Worm (Caenorhabditis elegans) whole organism, L1 larva: ENCODE measurements around the gene vps-11.

ENCODE experiments used
- C04F5.9 ChIP-seq: sonication (generic microtip); optimal IDR thresholded peaks from 2 replicates; lab custom pipeline; 2016; ENCODE audit warnings: missing genetic modification characterization, missing compliant biosample characterization
- C34B4.2 ChIP-seq: sonication (generic microtip); optimal IDR thresholded peaks from 2 replicates; lab custom pipeline; 2017; ENCODE audit warnings: mild to moderate bottlenecking, missing genetic modification characterization, missing compliant biosample characterization
- F16B12.6 ChIP-seq: fragments of 150-350 bp; optimal IDR thresholded peaks from 2 replicates; lab custom pipeline; 2014; ENCODE audit warnings: missing biosample characterization, missing genetic modification characterization
- Y116A8C.19 ChIP-seq: sonication (generic microtip); optimal IDR thresholded peaks from 2 replicates; lab custom pipeline; 2016; ENCODE audit warnings: missing compliant biosample characterization, missing genetic modification characterization, borderline replicate concordance
- alr-1 ChIP-seq: fragments of 200-800 bp; sonication (Bioruptor generic); optimal IDR thresholded peaks from 2 replicates; lab custom pipeline; 2018; ENCODE audit warnings: borderline replicate concordance, mild to moderate bottlenecking, missing genetic modification characterization, missing compliant biosample characterization
- aly-2 ChIP-seq: fragments of 150-350 bp; optimal IDR thresholded peaks from 2 replicates; lab custom pipeline; 2014; ENCODE audit warnings: missing biosample characterization, missing genetic modification characterization
- ama-1 ChIP-seq: fragments of 150-350 bp; optimal IDR thresholded peaks from 2 replicates; lab custom pipeline; 2014
- ceh-63 ChIP-seq: fragments of 200-800 bp; sonication (Bioruptor generic); optimal IDR thresholded peaks from 2 replicates; lab custom pipeline; 2018; ENCODE audit warnings: mild to moderate bottlenecking, missing genetic modification characterization, missing compliant biosample characterization
- ceh-8 ChIP-seq: fragments of 200-800 bp; sonication (Bioruptor generic); optimal IDR thresholded peaks from 2 replicates; lab custom pipeline; 2018; ENCODE audit warnings: mild to moderate bottlenecking, missing genetic modification characterization, moderate library complexity, missing compliant biosample characterization
- ceh-82 ChIP-seq, 3 experiments: fragments of 150-350 bp in 1 of 3; sonication (generic microtip) in 2 of 3; optimal IDR thresholded peaks; 2 replicates each; lab custom pipeline; 2014 to 2017; ENCODE audit warnings: missing biosample characterization in 3 of 3, missing genetic modification characterization in 3 of 3
- ceh-88 ChIP-seq: fragments of 200-800 bp; sonication (Bioruptor generic); IDR thresholded peaks from 2 replicates; pipeline ENCODE4 v1.3.6; 2022; ENCODE audit warnings: missing genetic modification characterization, missing compliant biosample characterization
- ceh-90 ChIP-seq: sonication (generic microtip); optimal IDR thresholded peaks from 2 replicates; lab custom pipeline; 2016; ENCODE audit warnings: missing genetic modification characterization, missing compliant biosample characterization
- ces-1 ChIP-seq: fragments of 150-350 bp; optimal IDR thresholded peaks from 2 replicates; lab custom pipeline; 2014; ENCODE audit warnings: missing biosample characterization, missing genetic modification reagents, missing genetic modification characterization
- dsc-1 ChIP-seq: sonication (generic microtip); optimal IDR thresholded peaks from 2 replicates; lab custom pipeline; 2016; ENCODE audit warnings: mild to moderate bottlenecking, missing genetic modification characterization, missing compliant biosample characterization
- efl-1 ChIP-seq, 4 experiments: fragments of 150-350 bp; optimal IDR thresholded peaks in 3 of 4; peaks in 1 of 4; 1 replicate in 1 of 4; 2 replicates in 3 of 4; lab custom pipeline; 2014; ENCODE audit warnings: missing biosample characterization in 2 of 4, missing genetic modification characterization in 2 of 4, missing genetic modification reagents in 2 of 4
- egl-27 ChIP-seq, 2 experiments: fragments of 150-350 bp in 1 of 2; sonication (generic microtip); optimal IDR thresholded peaks; 3 replicates each; lab custom pipeline; 2017 to 2018; ENCODE audit warnings: missing biosample characterization in 2 of 2, missing genetic modification characterization in 2 of 2, missing genetic modification reagents in 2 of 2
- elt-2 ChIP-seq: sonication (generic microtip); optimal IDR thresholded peaks from 2 replicates; lab custom pipeline; 2016; ENCODE audit warnings: missing genetic modification characterization, mild to moderate bottlenecking, inconsistent platforms, missing compliant biosample characterization, missing genetic modification reagents
- fkh-4 ChIP-seq: sonication (generic microtip); optimal IDR thresholded peaks from 2 replicates; lab custom pipeline; 2016; ENCODE audit warnings: missing compliant biosample characterization, missing genetic modification characterization, borderline replicate concordance
- fkh-8 ChIP-seq: sonication (generic microtip); optimal IDR thresholded peaks from 2 replicates; lab custom pipeline; 2016; ENCODE audit warnings: mild to moderate bottlenecking, missing genetic modification characterization, missing compliant biosample characterization
- hlh-17 ChIP-seq: fragments of 200-800 bp; sonication (Bioruptor generic); optimal IDR thresholded peaks from 2 replicates; lab custom pipeline; 2018; ENCODE audit warnings: missing genetic modification characterization, mild to moderate bottlenecking, missing compliant biosample characterization, moderate library complexity, borderline replicate concordance
- hpl-2 ChIP-seq: fragments of 150-350 bp; optimal IDR thresholded peaks from 2 replicates; lab custom pipeline; 2014; ENCODE audit warnings: missing biosample characterization, missing genetic modification reagents, missing genetic modification characterization
- jun-1 ChIP-seq: fragments of 150-350 bp; optimal IDR thresholded peaks from 2 replicates; lab custom pipeline; 2014; ENCODE audit warnings: missing biosample characterization, missing genetic modification reagents, missing genetic modification characterization
- lin-13 ChIP-seq: fragments of 150-350 bp; optimal IDR thresholded peaks from 2 replicates; lab custom pipeline; 2014; ENCODE audit warnings: missing biosample characterization, missing genetic modification reagents, missing genetic modification characterization
- lin-14 ChIP-seq: fragments of 200-800 bp; sonication (Bioruptor generic); optimal IDR thresholded peaks from 2 replicates; lab custom pipeline; 2018; ENCODE audit warnings: mild to moderate bottlenecking, missing genetic modification characterization, moderate library complexity, missing compliant biosample characterization
- lin-35 ChIP-seq, 2 experiments: fragments of 150-350 bp; optimal IDR thresholded peaks; 2 replicates each; lab custom pipeline; 2014; ENCODE audit warnings: missing biosample characterization in 2 of 2, missing genetic modification characterization in 2 of 2, missing genetic modification reagents in 2 of 2
- lsy-2 ChIP-seq, 2 experiments: fragments of 150-350 bp; optimal IDR thresholded peaks; 2 replicates each; lab custom pipeline; 2014; ENCODE audit warnings: missing biosample characterization in 2 of 2, missing genetic modification characterization in 2 of 2
- mdl-1 ChIP-seq, 2 experiments: fragments of 150-350 bp; optimal IDR thresholded peaks; 2 replicates each; lab custom pipeline; 2014 to 2017; ENCODE audit warnings: missing biosample characterization in 2 of 2, missing genetic modification characterization in 2 of 2, inconsistent platforms in 1 of 2
- mef-2 ChIP-seq: fragments of 150-350 bp; optimal IDR thresholded peaks from 2 replicates; lab custom pipeline; 2014; ENCODE audit warnings: missing biosample characterization, missing genetic modification characterization
- mep-1 ChIP-seq: fragments of 150-350 bp; optimal IDR thresholded peaks from 2 replicates; lab custom pipeline; 2014; ENCODE audit warnings: missing biosample characterization, missing genetic modification characterization
- nhr-11 ChIP-seq: fragments of 150-350 bp; optimal IDR thresholded peaks from 2 replicates; lab custom pipeline; 2014; ENCODE audit warnings: missing biosample characterization, missing genetic modification characterization
- nhr-19 ChIP-seq: fragments of 200-800 bp; sonication (Bioruptor generic); conservative IDR thresholded peaks from 2 replicates; pipeline ENCODE4 v1.3.6; 2022; ENCODE audit warnings: missing genetic modification characterization, missing compliant biosample characterization
- nhr-20 ChIP-seq: sonication (generic microtip); optimal IDR thresholded peaks from 2 replicates; lab custom pipeline; 2016; ENCODE audit warnings: mild to moderate bottlenecking, missing genetic modification characterization, missing compliant biosample characterization
- nhr-28 ChIP-seq: fragments of 150-350 bp; optimal IDR thresholded peaks from 2 replicates; lab custom pipeline; 2014; ENCODE audit warnings: missing biosample characterization, missing genetic modification characterization
- nhr-47 ChIP-seq: sonication (generic microtip); optimal IDR thresholded peaks from 2 replicates; lab custom pipeline; 2016; ENCODE audit warnings: mild to moderate bottlenecking, missing genetic modification characterization, moderate library complexity, missing compliant biosample characterization
- nhr-76 ChIP-seq: sonication (generic microtip); optimal IDR thresholded peaks from 2 replicates; lab custom pipeline; 2017; ENCODE audit warnings: missing biosample characterization, missing genetic modification characterization
- nhr-84 ChIP-seq: sonication (generic microtip); optimal IDR thresholded peaks from 2 replicates; lab custom pipeline; 2017; ENCODE audit warnings: missing biosample characterization, missing genetic modification characterization
- nhr-85 ChIP-seq: sonication (generic microtip); peaks from one replicate; lab custom pipeline; 2016; ENCODE audit warnings: missing genetic modification characterization, inconsistent platforms, missing compliant biosample characterization
- nhr-90 ChIP-seq: sonication (generic microtip); optimal IDR thresholded peaks from 2 replicates; lab custom pipeline; 2016; ENCODE audit warnings: mild to moderate bottlenecking, missing genetic modification characterization, missing compliant biosample characterization; ENCODE audit not compliant: poor library complexity
- pag-3 ChIP-seq: sonication (generic microtip); optimal IDR thresholded peaks from 2 replicates; lab custom pipeline; 2017; ENCODE audit warnings: missing genetic modification characterization, mild to moderate bottlenecking, missing compliant biosample characterization, antibody characterized with exemption, borderline replicate concordance; ENCODE audit not compliant: insufficient read depth
- pqm-1 ChIP-seq: sonication (generic microtip); optimal IDR thresholded peaks from 3 replicates; lab custom pipeline; 2017; ENCODE audit warnings: missing biosample characterization, missing genetic modification characterization
- snu-23 ChIP-seq: sonication (generic microtip); optimal IDR thresholded peaks from 2 replicates; lab custom pipeline; 2016; ENCODE audit warnings: missing genetic modification characterization, missing compliant biosample characterization
- sox-4 ChIP-seq: sonication (generic microtip); optimal IDR thresholded peaks from 2 replicates; lab custom pipeline; 2016; ENCODE audit warnings: missing genetic modification characterization, missing compliant biosample characterization
- tbx-2 ChIP-seq: sonication (generic microtip); optimal IDR thresholded peaks from 2 replicates; lab custom pipeline; 2016; ENCODE audit warnings: missing genetic modification characterization, missing compliant biosample characterization
- tlp-1 ChIP-seq: fragments of 150-350 bp; optimal IDR thresholded peaks from 2 replicates; lab custom pipeline; 2014; ENCODE audit warnings: missing biosample characterization, missing genetic modification characterization
- unc-130 ChIP-seq: fragments of 150-350 bp; optimal IDR thresholded peaks from 2 replicates; lab custom pipeline; 2017; ENCODE audit warnings: missing biosample characterization, missing genetic modification characterization, inconsistent platforms
- unc-62 ChIP-seq: fragments of 150-350 bp; optimal IDR thresholded peaks from 2 replicates; lab custom pipeline; 2014; ENCODE audit warnings: missing biosample characterization, missing genetic modification reagents, missing genetic modification characterization
- vab-15 ChIP-seq: sonication (generic microtip); optimal IDR thresholded peaks from 2 replicates; lab custom pipeline; 2017; ENCODE audit warnings: missing genotype, mild to moderate bottlenecking, missing genetic modification characterization, missing compliant biosample characterization
- xbp-1 ChIP-seq: sonication (generic microtip); optimal IDR thresholded peaks from 2 replicates; lab custom pipeline; 2016; ENCODE audit warnings: missing genetic modification characterization, missing compliant biosample characterization
- zag-1 ChIP-seq: fragments of 150-350 bp; optimal IDR thresholded peaks from 2 replicates; lab custom pipeline; 2014; ENCODE audit warnings: missing biosample characterization, missing genetic modification characterization
- zip-4 ChIP-seq: fragments of 200-800 bp; sonication (Bioruptor generic); optimal IDR thresholded peaks from 2 replicates; lab custom pipeline; 2018; ENCODE audit warnings: mild to moderate bottlenecking, missing genetic modification characterization, moderate library complexity, missing compliant biosample characterization
- ztf-11 ChIP-seq, 2 experiments: sonication (generic microtip); optimal IDR thresholded peaks; 2 replicates each; lab custom pipeline; 2016 to 2017; ENCODE audit warnings: missing genetic modification characterization in 2 of 2, missing biosample characterization in 1 of 2, missing compliant biosample characterization in 1 of 2

The vps-11 gene

DNA sequence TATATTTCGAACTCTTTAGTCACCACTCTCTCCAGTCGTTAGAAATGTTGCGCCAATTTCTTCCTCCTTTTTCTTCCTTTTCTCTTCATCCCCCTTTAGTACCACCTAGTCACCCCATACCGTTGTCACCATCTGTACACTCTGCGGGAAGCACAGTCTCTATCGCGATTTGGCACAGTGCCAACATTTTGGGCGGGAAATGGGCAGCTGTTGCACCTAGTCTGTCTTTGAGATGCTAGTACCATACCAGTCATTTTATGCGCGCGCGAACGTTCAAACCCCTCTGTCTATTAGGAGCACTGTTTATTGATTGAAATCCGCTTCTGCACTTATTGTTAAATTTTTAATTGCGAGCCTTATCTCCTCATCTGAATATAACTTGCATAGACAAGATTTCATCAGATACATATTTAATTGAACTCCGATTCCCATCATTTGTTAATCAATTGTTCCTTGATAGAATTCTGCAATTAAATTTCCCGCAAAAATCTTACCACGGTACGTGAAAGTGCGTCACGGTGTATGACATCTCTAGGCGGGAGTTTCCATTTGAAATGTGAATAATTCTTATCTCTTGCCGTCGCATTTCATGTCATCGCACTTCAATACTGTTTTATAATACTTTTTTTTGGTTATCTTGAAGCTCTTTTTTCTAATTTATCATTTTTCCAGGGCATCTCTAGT lies 8.4 kb downstream of the vps-11 start, which contains the start of gene cdl-1:
Gene cdl-1 (plus strand): TSS at position 673 of the 684 bp plus-strand sequence.
- TF ChIP-seq tlp-1 (tag; lab: Kevin White, UChicago) (no peak), nhr-28 (tag; lab: Kevin White, UChicago) (no peak), hpl-2 (no peak), lsy-2 (tag; optimal IDR thresholded peaks at IDR 0.05; lab: Kevin White, UChicago) (peak; percentile 76 to 90), mdl-1 (tag; optimal IDR thresholded peaks at IDR 0.05; lab: Kevin White, UChicago) (peak in 1 of 2 experiments; percentile 59), fkh-8 (tag; lab: Kevin White, UChicago) (peak; percentile 26), xbp-1 (peak; percentile 52), efl-1 (optimal IDR thresholded peaks at IDR 0.05; lab: Kevin White, UChicago) (peak; percentile 86 to 96), efl-1 (GFP tag; optimal IDR thresholded peaks at IDR 0.05 in 1 of 2; lab: Kevin White, UChicago) (peak; percentile 96 to 100), ces-1 (GFP tag; lab: Kevin White, UChicago) (no peak), hlh-17 (GFP tag; lab: Kevin White, UChicago) (no peak), lin-35 (GFP tag; optimal IDR thresholded peaks at IDR 0.05; lab: Kevin White, UChicago) (peak; percentile 94 to 99), lin-14 (GFP tag; lab: Kevin White, UChicago) (no peak), vab-15 (tag; lab: Kevin White, UChicago) (peak; percentile 5), elt-2 (tag; lab: Kevin White, UChicago) (peak; percentile 47), ceh-82 (tag; optimal IDR thresholded peaks at IDR 0.05; lab: Kevin White, UChicago) (peak in 2 of 3 experiments; percentile 24 to 40), egl-27 (tag; optimal IDR thresholded peaks at IDR 0.05; lab: Kevin White, UChicago) (no peak), mep-1 (tag; lab: Kevin White, UChicago) (peak; percentile 81), pqm-1 (tag; lab: Kevin White, UChicago) (no peak), nhr-11 (no peak), fkh-4 (tag; lab: Kevin White, UChicago) (no peak), nhr-84 (tag; lab: Kevin White, UChicago) (peak; percentile 7), zag-1 (tag; lab: Kevin White, UChicago) (no peak), snu-23 (GFP tag; lab: Kevin White, UChicago) (peak; percentile 75), nhr-76 (tag; lab: Kevin White, UChicago) (no peak), mef-2 (tag; lab: Kevin White, UChicago) (no peak), sox-4 (no peak), unc-62 (GFP tag; lab: Kevin White, UChicago) (no peak), nhr-90 (tag; lab: Kevin White, UChicago) (peak; percentile 61), ceh-8 (GFP tag; lab: Kevin White, UChicago) (no peak), nhr-85 (tag; lab: Kevin White, UChicago) (peak; percentile 78), ama-1 (lab: Kevin White, UChicago) (no peak), nhr-19 (GFP tag; lab: Robert Waterston, UW) (peak; percentile 67), C04F5.9 (no peak), ceh-90 (tag; lab: Kevin White, UChicago) (no peak), jun-1 (tag; lab: Kevin White, UChicago) (peak; percentile 4), aly-2 (tag; lab: Kevin White, UChicago) (no peak), tbx-2 (tag; lab: Kevin White, UChicago) (peak; percentile 58), F16B12.6 (tag; lab: Kevin White, UChicago) (peak; percentile 93), dsc-1 (tag; lab: Kevin White, UChicago) (peak; percentile 37), ceh-63 (no peak), alr-1 (no peak), ceh-88 (GFP tag; lab: Robert Waterston, UW) (0 out of 2 replicates have a peak, but pooled peaks have one; percentile 25), unc-130 (tag; lab: Kevin White, UChicago) (peak; percentile 90), nhr-47 (peak; percentile 66), lin-13 (GFP tag; lab: Kevin White, UChicago) (no peak), Y116A8C.19 (tag; lab: Kevin White, UChicago) (no peak), ztf-11 (tag; optimal IDR thresholded peaks at IDR 0.05; lab: Kevin White, UChicago) (peak in 1 of 2 experiments; percentile 65), zip-4 (GFP tag; lab: Kevin White, UChicago) (no peak), pag-3 (tag; lab: Kevin White, UChicago) (no peak), C34B4.2 (tag; lab: Kevin White, UChicago) (no peak), nhr-20 (tag; lab: Kevin White, UChicago) (peak; percentile 67)
